Fruit fly (Drosophila melanogaster) whole organism, larva: Measurements from ENCODE around the gene Akr1B.
"Not testable (repeated sequence)": the region's sequence is repeated elsewhere in the genome, so short reads cannot be mapped to it uniquely, and the experiment has no call there.

Experiments
- noc ChIP-seq: fragments of 200-800 bp; sonication (Bioruptor generic); optimal IDR thresholded peaks from 3 replicates; lab custom pipeline; 2019; ENCODE audit warnings: missing biosample characterization, mild to moderate bottlenecking, missing genetic modification characterization, moderate library complexity

Akr1B gene

DNA sequence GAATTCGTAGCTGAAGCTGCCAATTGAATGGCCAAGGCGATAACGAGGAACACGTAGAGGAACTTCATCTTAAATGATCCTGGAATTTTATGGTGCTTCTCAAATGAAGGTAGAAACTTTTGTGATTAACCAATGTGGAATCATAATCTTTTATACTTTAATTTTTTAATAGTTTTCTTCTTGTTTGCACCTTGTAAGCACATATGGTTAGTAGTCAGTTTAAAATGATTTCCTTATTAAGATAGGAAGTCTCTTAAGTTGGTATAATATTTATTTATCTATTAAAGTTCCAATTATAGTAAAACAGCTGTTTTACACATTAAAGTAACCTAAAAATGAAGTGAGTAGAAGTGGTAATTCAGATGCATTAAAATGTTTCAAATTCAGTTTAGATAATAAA, 43.3 kb downstream of the Akr1B start, which contains the start of gene CG43391:
TSS of gene CG43391 (minus strand) at position 101 of the 400 bp plus-strand sequence.
- no peak for TF ChIP-seq noc (tag; lab: Kevin White, UChicago)

DNA sequence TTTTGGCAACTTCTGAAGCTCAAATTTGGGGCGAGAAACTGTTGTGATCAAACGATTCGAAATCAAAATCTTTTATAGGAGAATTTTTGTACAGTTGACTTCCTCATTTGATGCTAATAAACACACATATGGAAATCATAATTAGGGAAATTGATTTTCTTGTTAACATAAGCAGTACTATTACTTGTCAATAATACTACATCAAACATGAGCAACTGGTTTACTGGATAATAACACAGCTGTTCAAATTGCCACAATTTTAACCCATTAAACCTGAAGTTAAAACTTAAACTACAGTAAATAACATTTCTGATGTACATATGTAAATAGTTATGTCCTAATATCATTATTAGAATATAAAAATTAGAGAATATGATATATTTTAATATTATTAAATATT, 44.3 kb downstream of the Akr1B start, which contains the start of gene CG43390:
TSS of gene CG43390 (minus strand) at position 32 of the 400 bp plus-strand sequence.
- TF ChIP-seq noc (tag; lab: Kevin White, UChicago) = no peak

DNA sequence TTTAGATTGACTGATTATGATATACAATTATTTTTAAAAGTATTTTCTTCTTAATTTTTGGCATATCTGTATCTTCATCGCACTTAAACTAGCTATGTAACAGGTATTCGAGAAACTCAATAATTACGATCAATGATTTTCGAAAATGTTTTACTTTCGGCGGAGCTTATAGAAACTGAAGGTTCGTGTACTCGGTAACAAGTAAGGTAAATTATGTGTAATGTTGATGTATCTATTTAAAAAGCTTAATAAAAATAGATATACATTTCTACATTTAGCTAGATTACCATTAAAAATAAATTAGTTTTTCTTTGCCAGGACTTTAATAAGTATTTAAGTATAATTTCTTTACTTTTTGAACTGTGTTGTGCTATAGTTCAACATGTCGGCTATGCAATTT, 45.3 kb downstream of the Akr1B start:
- TF ChIP-seq noc (tag; lab: Kevin White, UChicago) = no peak

DNA sequence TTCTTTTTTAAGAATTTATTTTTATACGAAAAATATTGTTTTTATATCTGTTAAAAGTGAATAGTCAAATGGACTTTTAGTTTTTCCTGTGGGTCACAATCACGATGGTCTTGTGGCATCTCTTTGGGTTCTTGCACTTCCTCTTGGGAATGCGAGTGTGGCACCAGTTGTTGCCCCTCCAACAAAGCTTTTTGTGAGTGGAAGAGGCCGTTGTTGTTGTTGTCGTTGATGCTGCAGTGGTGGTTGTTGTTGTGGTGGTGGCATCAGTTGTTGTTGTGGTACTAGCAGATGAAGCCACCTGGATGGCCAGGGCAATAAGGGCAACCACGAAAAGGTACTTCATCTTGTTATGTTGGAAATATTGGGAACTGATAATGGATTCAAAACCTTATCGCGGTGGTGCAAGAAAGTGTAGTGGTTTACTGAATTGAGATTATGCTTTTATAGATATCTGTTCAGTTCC, 45.9 kb downstream of the Akr1B start, which contains the start of gene CG33270:
TSS of gene CG33270 (minus strand) at position 413 of the 463 bp plus-strand sequence.
- no peak for TF ChIP-seq noc (tag; lab: Kevin White, UChicago)

DNA sequence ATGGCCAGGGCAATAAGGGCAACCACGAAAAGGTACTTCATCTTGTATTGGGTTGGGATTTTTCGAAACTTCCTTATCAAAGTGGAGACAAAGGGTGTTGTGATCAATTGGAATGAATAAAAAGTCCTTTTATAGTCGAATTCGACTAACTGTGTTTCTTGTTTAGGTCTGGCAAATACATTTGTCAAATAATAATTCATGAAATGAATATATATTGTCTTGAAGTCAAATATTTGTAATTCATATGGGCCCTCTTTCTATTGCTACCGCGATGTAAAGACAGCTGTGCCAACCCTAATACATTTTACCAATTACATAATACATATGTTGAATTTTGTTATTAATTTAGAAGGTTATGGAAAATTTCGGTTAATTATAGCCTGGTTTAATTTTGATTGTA, 46.8 kb downstream of the Akr1B start, which contains the start of gene CG33271:
TSS of gene CG33271 (minus strand) at position 101 of the 400 bp plus-strand sequence.
- TF ChIP-seq noc (tag; lab: Kevin White, UChicago) = no peak

DNA sequence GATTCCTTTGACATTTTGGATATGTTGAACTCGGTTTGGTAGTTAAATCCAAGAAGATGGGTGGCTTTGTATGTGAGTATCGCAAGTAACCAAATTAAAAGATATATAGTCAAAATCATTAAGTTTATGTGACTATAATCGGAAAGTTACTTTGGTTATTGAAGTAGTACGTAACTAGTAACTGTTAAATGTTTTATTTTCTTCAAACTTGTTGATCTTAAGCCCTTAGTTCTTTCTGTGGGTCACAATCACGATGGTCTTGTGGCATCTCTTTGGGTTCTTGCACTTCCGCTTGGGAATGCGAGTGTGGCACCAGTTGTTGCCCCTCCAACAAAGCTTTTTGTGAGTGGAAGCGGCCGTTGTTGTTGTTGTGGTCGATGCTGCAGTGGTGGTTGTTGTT, 47.2 kb downstream of the Akr1B start, which contains the start of gene CG33489:
TSS of gene CG33489 (minus strand) at position 101 of the 400 bp plus-strand sequence.
- TF ChIP-seq noc (tag; lab: Kevin White, UChicago) = not testable (repeated sequence)

DNA sequence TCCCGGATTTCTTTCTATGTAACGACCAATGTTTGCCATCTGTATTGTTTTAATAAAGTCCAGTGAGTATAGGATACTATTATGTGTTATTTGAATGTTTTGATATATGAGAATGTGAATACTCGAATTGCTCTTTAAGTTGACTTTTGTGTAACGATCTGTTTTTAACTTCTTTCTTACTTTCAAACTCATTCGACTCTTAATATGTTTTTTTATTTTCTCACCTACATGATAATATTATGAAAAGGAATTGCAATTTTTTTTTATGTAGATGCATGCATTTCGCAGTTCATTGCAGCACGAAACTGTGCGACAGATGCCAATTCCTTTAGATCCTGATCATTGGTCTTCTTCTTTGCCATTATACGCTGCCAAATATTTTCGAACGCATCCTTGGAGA, 49.6 kb downstream of the Akr1B start, which contains the start of gene CG33490:
TSS of gene CG33490 (minus strand) at position 101 of the 400 bp plus-strand sequence.
- TF ChIP-seq noc (tag; lab: Kevin White, UChicago) = no peak
